Worm (Caenorhabditis elegans) whole organism, L1 larva: ENCODE measurements around the gene F35G12.5.

Source experiments
- blmp-1 ChIP-seq: fragments of 150-350 bp; optimal IDR thresholded peaks from 2 replicates; lab custom pipeline; 2014; ENCODE audit warnings: missing biosample characterization, missing genetic modification characterization
- ceh-8 ChIP-seq: fragments of 200-800 bp; sonication (Bioruptor generic); optimal IDR thresholded peaks from 2 replicates; lab custom pipeline; 2018; ENCODE audit warnings: mild to moderate bottlenecking, missing genetic modification characterization, moderate library complexity, missing compliant biosample characterization
- ceh-88 ChIP-seq: fragments of 200-800 bp; sonication (Bioruptor generic); IDR thresholded peaks from 2 replicates; pipeline ENCODE4 v1.3.6; 2022; ENCODE audit warnings: missing genetic modification characterization, missing compliant biosample characterization
- ceh-90 ChIP-seq: sonication (generic microtip); optimal IDR thresholded peaks from 2 replicates; lab custom pipeline; 2016; ENCODE audit warnings: missing genetic modification characterization, missing compliant biosample characterization
- elt-2 ChIP-seq: sonication (generic microtip); optimal IDR thresholded peaks from 2 replicates; lab custom pipeline; 2016; ENCODE audit warnings: missing genetic modification characterization, mild to moderate bottlenecking, inconsistent platforms, missing compliant biosample characterization, missing genetic modification reagents
- lin-39 ChIP-seq: fragments of 150-350 bp; optimal IDR thresholded peaks from 2 replicates; lab custom pipeline; 2014; ENCODE audit warnings: missing biosample characterization, missing genetic modification reagents, missing genetic modification characterization
- pag-3 ChIP-seq: sonication (generic microtip); optimal IDR thresholded peaks from 2 replicates; lab custom pipeline; 2017; ENCODE audit warnings: missing genetic modification characterization, mild to moderate bottlenecking, missing compliant biosample characterization, antibody characterized with exemption, borderline replicate concordance; ENCODE audit not compliant: insufficient read depth
- snpc-4 ChIP-seq: fragments of 150-350 bp; optimal IDR thresholded peaks from 2 replicates; lab custom pipeline; 2014; ENCODE audit warnings: missing biosample characterization, missing genetic modification characterization
- snu-23 ChIP-seq: sonication (generic microtip); optimal IDR thresholded peaks from 2 replicates; lab custom pipeline; 2016; ENCODE audit warnings: missing genetic modification characterization, missing compliant biosample characterization
- unc-30 ChIP-seq: sonication (generic microtip); optimal IDR thresholded peaks from 2 replicates; lab custom pipeline; 2017; ENCODE audit warnings: missing biosample characterization, missing genetic modification characterization
- unc-86 ChIP-seq: sonication (generic microtip); optimal IDR thresholded peaks from 2 replicates; lab custom pipeline; 2016; ENCODE audit warnings: missing genetic modification characterization, missing compliant biosample characterization
- ztf-11 ChIP-seq, 2 experiments: sonication (generic microtip); optimal IDR thresholded peaks; 2 replicates each; lab custom pipeline; 2016 to 2017; ENCODE audit warnings: missing genetic modification characterization in 2 of 2, missing biosample characterization in 1 of 2, missing compliant biosample characterization in 1 of 2

- no peak for TF ChIP-seq elt-2
- no peak for TF ChIP-seq unc-30 (tag; lab: Kevin White, UChicago)
- TF ChIP-seq unc-86 (tag; lab: Kevin White, UChicago) = no peak
- TF ChIP-seq pag-3 (tag; lab: Kevin White, UChicago) = no peak
- no peak for TF ChIP-seq ceh-90
- no peak for TF ChIP-seq ceh-8 (GFP tag; lab: Kevin White, UChicago)
- TF ChIP-seq snu-23 = no peak
- TF ChIP-seq blmp-1 (tag; lab: Kevin White, UChicago) = no peak
- no peak for TF ChIP-seq lin-39 (tag; lab: Kevin White, UChicago)
- no peak for TF ChIP-seq ceh-88 (GFP tag; lab: Robert Waterston, UW)
- no peak for TF ChIP-seq ztf-11 (tag; optimal IDR thresholded peaks at IDR 0.05; lab: Kevin White, UChicago)
- TF ChIP-seq snpc-4 (tag; lab: Kevin White, UChicago) = no peak
Measured at ce11 chrIII:4601286-4601685, 17.4 kb downstream of the F35G12.5 start.
